Worm (Caenorhabditis elegans) whole organism, late embryonic: ENCODE data around the gene nhr-173.

ENCODE experiments used
- ahr-1 ChIP-seq: sonication (generic microtip); optimal IDR thresholded peaks from 2 replicates; lab custom pipeline; 2016; ENCODE audit warnings: missing genetic modification characterization, missing compliant biosample characterization
- ama-1 ChIP-seq: fragments of 150-350 bp; optimal IDR thresholded peaks from 2 replicates; lab custom pipeline; 2014
- dmd-4 ChIP-seq: sonication (generic microtip); optimal IDR thresholded peaks from 2 replicates; lab custom pipeline; 2016; ENCODE audit warnings: borderline replicate concordance, missing genetic modification characterization, missing compliant biosample characterization
- fax-1 ChIP-seq: sonication (generic microtip); optimal IDR thresholded peaks from 2 replicates; lab custom pipeline; 2016; ENCODE audit warnings: missing genotype, missing genetic modification characterization, missing compliant biosample characterization
- pha-2 ChIP-seq: sonication (generic microtip); optimal IDR thresholded peaks from 2 replicates; lab custom pipeline; 2017; ENCODE audit warnings: mild to moderate bottlenecking, missing genetic modification characterization, missing compliant biosample characterization
- pha-4 ChIP-seq: fragments of 150-350 bp; optimal IDR thresholded peaks from 2 replicates; lab custom pipeline; 2018; ENCODE audit warnings: missing biosample characterization, missing genetic modification reagents, missing genetic modification characterization
- pros-1 ChIP-seq: fragments of 150-350 bp; optimal IDR thresholded peaks from 2 replicates; lab custom pipeline; 2014; ENCODE audit warnings: missing biosample characterization, missing genetic modification reagents, missing genetic modification characterization
- rnt-1 ChIP-seq: sonication (generic microtip); optimal IDR thresholded peaks from 2 replicates; lab custom pipeline; 2016; ENCODE audit warnings: missing genetic modification characterization, missing compliant biosample characterization
- sox-4 ChIP-seq: sonication (generic microtip); optimal IDR thresholded peaks from 2 replicates; lab custom pipeline; 2017; ENCODE audit warnings: mild to moderate bottlenecking, missing genetic modification characterization, inconsistent platforms, missing compliant biosample characterization
- tbx-7 ChIP-seq: sonication (generic microtip); optimal IDR thresholded peaks from 2 replicates; lab custom pipeline; 2016; ENCODE audit warnings: missing genotype, missing genetic modification characterization, missing compliant biosample characterization
- ttx-3 ChIP-seq: sonication (generic microtip); optimal IDR thresholded peaks from 2 replicates; lab custom pipeline; 2016; ENCODE audit warnings: missing genetic modification reagents, missing genetic modification characterization, missing compliant biosample characterization

DNA sequence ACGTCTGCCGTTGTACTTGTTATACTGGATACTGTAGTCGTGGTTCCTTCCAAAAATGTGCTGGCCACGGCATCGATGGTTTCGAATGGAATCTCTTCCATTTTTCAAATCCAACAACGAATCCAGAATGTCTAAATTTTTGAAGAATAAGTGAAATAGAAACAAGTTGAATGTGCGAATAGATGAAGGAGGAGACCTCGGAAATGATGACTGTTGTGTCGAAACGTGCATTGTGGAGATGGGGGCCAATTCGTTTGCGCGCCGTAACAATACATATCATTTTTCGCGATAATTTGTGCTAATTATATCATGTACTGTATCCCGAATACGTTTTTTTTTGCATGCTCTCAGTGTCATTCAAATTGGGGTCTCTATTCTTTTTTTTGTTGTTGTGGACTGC is 20.2 kb upstream of the nhr-173 start, which contains the start of gene aexr-1:
- TF ChIP-seq rnt-1 (tag; lab: Kevin White, UChicago) (no peak), pros-1 (no peak), ahr-1 (no peak), fax-1 (tag; lab: Kevin White, UChicago) (no peak), tbx-7 (no peak), ama-1 (lab: Kevin White, UChicago) (no peak), dmd-4 (tag; lab: Kevin White, UChicago) (no peak), ttx-3 (no peak), pha-4 (no peak), pha-2 (tag; lab: Kevin White, UChicago) (no peak), sox-4 (no peak)
